Fruit fly (Drosophila melanogaster) S2 (cell line): ENCODE results near the gene TyrR.

Source experiments
- CG8478 ChIP-seq: fragments of >200 bp; optimal IDR thresholded peaks from 2 replicates; lab custom pipeline; 2018
- CTCF ChIP-seq, 2 experiments: fragments of >200 bp; optimal IDR thresholded peaks; 2 replicates each; lab custom pipeline; 2018

DNA sequence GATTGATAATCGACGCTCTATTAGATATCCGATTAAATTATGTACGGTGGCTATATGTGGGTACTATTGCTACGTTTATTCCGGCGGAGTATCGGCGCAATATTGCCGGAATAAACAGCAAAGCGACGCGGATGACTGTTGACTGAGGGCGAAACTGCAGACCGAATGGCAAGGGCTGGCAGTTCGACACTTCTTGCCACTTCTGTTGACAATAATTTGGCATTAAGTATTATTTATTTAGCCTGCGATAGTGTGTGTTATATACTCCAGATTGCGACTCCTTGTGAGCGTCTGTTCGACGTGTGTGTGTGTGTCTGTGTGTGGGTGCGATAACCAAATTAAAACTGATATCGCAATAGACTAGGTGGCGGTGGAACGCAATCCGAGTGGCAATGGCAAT, 4.1 kb downstream of the TyrR start:
- no peak for TF ChIP-seq CTCF (optimal IDR thresholded peaks at IDR 0.05; lab: Kevin White, UChicago)
- TF ChIP-seq CG8478 (lab: Kevin White, UChicago): no peak
